Fruit fly (Drosophila melanogaster) S2 (cell line): ENCODE measurements around the gene ppk5.

Experiments
- CG8478 ChIP-seq: fragments of >200 bp; optimal IDR thresholded peaks from 2 replicates; lab custom pipeline; 2018
- CTCF ChIP-seq, 2 experiments: fragments of >200 bp; optimal IDR thresholded peaks; 2 replicates each; lab custom pipeline; 2018

DNA sequence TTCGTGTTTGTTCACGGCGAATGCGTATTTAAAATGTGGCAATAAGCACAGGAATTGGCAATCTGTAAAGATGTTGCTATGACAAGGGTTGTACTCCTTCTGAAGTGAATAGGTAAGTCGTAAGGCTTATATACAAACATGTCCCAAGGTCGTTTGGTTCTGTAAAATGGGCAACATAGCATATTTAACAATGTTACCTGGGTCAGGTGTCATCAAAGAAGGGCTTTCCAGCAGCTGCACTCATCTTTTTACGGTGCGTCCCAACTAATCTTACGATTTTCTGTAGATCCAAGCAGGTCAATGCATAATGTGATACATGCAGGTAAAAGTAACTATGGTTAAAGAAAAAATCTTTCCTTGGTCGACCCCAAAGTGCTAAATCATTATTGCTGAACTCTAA, 44.0 kb upstream of the ppk5 start, which contains the start of gene Neu2:
- no peak for TF ChIP-seq CG8478 (lab: Kevin White, UChicago)
- TF ChIP-seq CTCF (optimal IDR thresholded peaks at IDR 0.05; lab: Kevin White, UChicago), result no peak
